Fruit fly (Drosophila melanogaster) whole organism, wandering third instar larva: ENCODE results near the gene CenG1A.

Experiments used
- CG9705 ChIP-seq: fragments of 200-800 bp; sonication (Bioruptor generic); optimal IDR thresholded peaks from 2 replicates; lab custom pipeline; 2018; ENCODE audit warnings: missing biosample characterization, mild to moderate bottlenecking, missing genetic modification characterization
- Hr78 ChIP-seq: fragments of >200 bp; optimal IDR thresholded peaks from 2 replicates; lab custom pipeline; 2017; ENCODE audit warnings: missing biosample characterization, missing genetic modification characterization
- Myc ChIP-seq: fragments of >200 bp; optimal IDR thresholded peaks from 2 replicates; lab custom pipeline; 2017
- Rel ChIP-seq, 2 experiments: fragments of 200-800 bp; sonication (Bioruptor generic) in 1 of 2; optimal IDR thresholded peaks; 2 replicates in 1 of 2; 3 replicates in 1 of 2; lab custom pipeline; 2016 to 2019; ENCODE audit warnings: mild to moderate bottlenecking in 2 of 2, missing biosample characterization in 2 of 2, missing genetic modification characterization in 2 of 2, moderate library complexity in 1 of 2
- Vsx2 ChIP-seq: fragments of 200-300, 225-300 bp; sonication (Bioruptor generic); optimal IDR thresholded peaks from 2 replicates; lab custom pipeline; 2018; ENCODE audit warnings: missing biosample characterization, missing genetic modification characterization; ENCODE audit not compliant: partially characterized antibody
- ey ChIP-seq: fragments of 200-800 bp; sonication (Bioruptor generic); optimal IDR thresholded peaks from 2 replicates; lab custom pipeline; 2016; ENCODE audit warnings: missing biosample characterization, missing genetic modification characterization
- fru ChIP-seq: fragments of 200-800 bp; sonication (Bioruptor generic); optimal IDR thresholded peaks from 3 replicates; lab custom pipeline; 2016; ENCODE audit warnings: missing biosample characterization, mild to moderate bottlenecking, missing genetic modification characterization
- h ChIP-seq: fragments of 200-800 bp; sonication (Bioruptor generic); optimal IDR thresholded peaks from 3 replicates; lab custom pipeline; 2016; ENCODE audit warnings: missing biosample characterization, mild to moderate bottlenecking, missing genetic modification characterization
- lola ChIP-seq: fragments of >200 bp; optimal IDR thresholded peaks from 2 replicates; lab custom pipeline; 2017; ENCODE audit warnings: missing biosample characterization, missing genetic modification characterization
- usp ChIP-seq: fragments of >200 bp; optimal IDR thresholded peaks from 2 replicates; lab custom pipeline; 2017; ENCODE audit warnings: missing biosample characterization, missing genetic modification characterization

DNA sequence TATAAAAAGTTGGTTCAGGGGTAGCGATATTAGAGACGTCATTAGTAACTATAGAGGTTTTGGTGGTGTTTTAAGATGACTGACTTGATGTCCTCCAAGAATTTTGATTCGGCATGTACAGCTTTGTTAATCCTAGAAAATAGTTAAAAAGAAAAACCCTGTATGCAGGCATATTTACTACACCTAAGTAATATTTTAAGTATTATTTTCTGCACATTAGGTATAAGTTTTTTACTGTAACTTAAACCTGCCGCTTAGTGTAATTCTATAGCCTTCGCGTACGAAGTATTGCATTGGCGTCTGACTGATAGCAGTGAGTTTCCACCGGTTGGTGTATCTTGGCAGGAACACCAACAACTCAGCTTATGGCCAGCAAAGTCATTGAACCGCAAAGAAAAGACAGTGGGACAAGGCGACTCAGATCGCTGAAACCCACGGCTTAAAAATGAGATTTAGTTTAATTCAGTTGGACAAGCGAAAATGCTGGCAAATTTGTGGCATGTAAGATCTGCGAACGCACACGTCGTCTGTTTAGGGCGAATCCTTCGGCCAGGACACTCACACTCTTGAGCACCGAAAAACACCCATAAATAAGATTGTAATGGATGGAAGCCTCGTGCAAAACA lies 49.4 kb downstream of the CenG1A start:
- TF ChIP-seq Myc (lab: Kevin White, UChicago) (no peak), ey (GFP tag; lab: Kevin White, UChicago) (no peak), fru (GFP tag; lab: Kevin White, UChicago) (peak; percentile 20), Rel (GFP tag; optimal IDR thresholded peaks at IDR 0.05; lab: Kevin White, UChicago) (no peak), Rel (tag; optimal IDR thresholded peaks at IDR 0.05; lab: Kevin White, UChicago) (no peak), CG9705 (GFP tag; lab: Kevin White, UChicago) (no peak), h (GFP tag; lab: Kevin White, UChicago) (peak; percentile 4), lola (no peak), usp (GFP tag; lab: Kevin White, UChicago) (no peak), Vsx2 (GFP tag; lab: Kevin White, UChicago) (no peak), Hr78 (GFP tag; lab: Kevin White, UChicago) (no peak)
